Worm (Caenorhabditis elegans) whole organism, midembryonic: Measurements from ENCODE around the gene F53A3.7.

ENCODE experiments used
- T22C8.4 ChIP-seq: fragments of 200-800 bp; sonication (Bioruptor generic); IDR thresholded peaks from 2 replicates; pipeline ENCODE4 v1.3.6; 2022; ENCODE audit warnings: missing genetic modification characterization, missing compliant biosample characterization
- cog-1 ChIP-seq: sonication (generic microtip); optimal IDR thresholded peaks from 2 replicates; lab custom pipeline; 2016; ENCODE audit warnings: missing genetic modification characterization, missing compliant biosample characterization
- flt-1 ChIP-seq: fragments of 200-800 bp; sonication (Bioruptor generic); IDR thresholded peaks from 2 replicates; pipeline ENCODE4 v1.3.6; 2022; ENCODE audit warnings: missing genetic modification characterization, missing compliant biosample characterization
- klf-2 ChIP-seq: fragments of 200-800 bp; sonication (Bioruptor generic); conservative IDR thresholded peaks from 2 replicates; pipeline ENCODE4 v1.3.6; 2022; ENCODE audit warnings: missing genetic modification reagents, missing genetic modification characterization, missing compliant biosample characterization
- med-1 ChIP-seq: sonication (generic microtip); optimal IDR thresholded peaks from 2 replicates; lab custom pipeline; 2017; ENCODE audit warnings: missing genetic modification characterization, mild to moderate bottlenecking, missing compliant biosample characterization, antibody characterized with exemption, missing genetic modification reagents; ENCODE audit not compliant: insufficient read depth
- ref-1 ChIP-seq: fragments of 200-800 bp; sonication (Bioruptor generic); conservative IDR thresholded peaks from 2 replicates; pipeline ENCODE4 v1.3.6; 2022; ENCODE audit warnings: missing genetic modification reagents, missing genetic modification characterization, missing compliant biosample characterization

- TF ChIP-seq T22C8.4 (GFP tag; lab: Robert Waterston, UW) = no peak
- no peak for TF ChIP-seq flt-1 (GFP tag; lab: Robert Waterston, UW)
- no peak for TF ChIP-seq ref-1 (GFP tag; lab: Robert Waterston, UW)
- no peak for TF ChIP-seq klf-2 (GFP tag; lab: Robert Waterston, UW)
- no peak for TF ChIP-seq cog-1 (tag; lab: Kevin White, UChicago)
- no peak for TF ChIP-seq med-1
Measured at ce11 chrIII:1928741-1929499, 22.4 kb upstream of the F53A3.7 start.
